Worm (Caenorhabditis elegans) whole organism, mixed stage, embryonic: Measurements from ENCODE around the gene hlh-17.
A peak's percentile ranks its signal among the peaks of the same experiment; 100 is the strongest.

Source experiments
- bed-3 ChIP-seq: fragments of 200-800 bp; sonication (Bioruptor generic); optimal IDR thresholded peaks from 3 replicates; lab custom pipeline; 2018; ENCODE audit warnings: mild to moderate bottlenecking, missing genetic modification characterization, moderate library complexity, missing compliant biosample characterization
- blmp-1 ChIP-seq: fragments of 150-350 bp; optimal IDR thresholded peaks from 2 replicates; lab custom pipeline; 2014; ENCODE audit warnings: missing biosample characterization, missing genetic modification characterization
- ceh-39 ChIP-seq: fragments of 150-350 bp; optimal IDR thresholded peaks from 2 replicates; lab custom pipeline; 2014; ENCODE audit warnings: missing biosample characterization, missing genetic modification characterization
- ceh-43 ChIP-seq: fragments of 200-800 bp; sonication (Bioruptor generic); optimal IDR thresholded peaks from 2 replicates; lab custom pipeline; 2018; ENCODE audit warnings: mild to moderate bottlenecking, missing genetic modification characterization, moderate library complexity, missing compliant biosample characterization
- ceh-83 ChIP-seq: fragments of 200-800 bp; sonication (Bioruptor generic); optimal IDR thresholded peaks from 2 replicates; lab custom pipeline; 2018; ENCODE audit warnings: mild to moderate bottlenecking, missing genetic modification characterization, missing compliant biosample characterization
- ces-1 ChIP-seq: fragments of 150-350 bp; optimal IDR thresholded peaks from 2 replicates; lab custom pipeline; 2014; ENCODE audit warnings: missing biosample characterization, missing genetic modification reagents, missing genetic modification characterization
- cnd-1 ChIP-seq: fragments of 200-800 bp; sonication (Bioruptor generic); optimal IDR thresholded peaks from 2 replicates; lab custom pipeline; 2018; ENCODE audit warnings: mild to moderate bottlenecking, missing genetic modification characterization, missing compliant biosample characterization
- drap-1 ChIP-seq: fragments of 200-800 bp; sonication (Bioruptor generic); optimal IDR thresholded peaks from 3 replicates; lab custom pipeline; 2018; ENCODE audit warnings: mild to moderate bottlenecking, missing genetic modification characterization, missing compliant biosample characterization
- elt-1 ChIP-seq: sonication (generic microtip); optimal IDR thresholded peaks from 2 replicates; lab custom pipeline; 2017; ENCODE audit warnings: missing genetic modification characterization, mild to moderate bottlenecking, missing compliant biosample characterization, antibody characterized with exemption, moderate library complexity, borderline replicate concordance; ENCODE audit not compliant: insufficient read depth
- flh-1 ChIP-seq: fragments of 200-800 bp; sonication (Bioruptor generic); optimal IDR thresholded peaks from 2 replicates; lab custom pipeline; 2018; ENCODE audit warnings: mild to moderate bottlenecking, missing genetic modification characterization, moderate library complexity, missing compliant biosample characterization
- ham-2 ChIP-seq: fragments of 200-800 bp; sonication (Bioruptor generic); optimal IDR thresholded peaks from 2 replicates; lab custom pipeline; 2018; ENCODE audit warnings: mild to moderate bottlenecking, missing genetic modification characterization, missing compliant biosample characterization
- hlh-1 ChIP-seq: fragments of 150-350 bp; optimal IDR thresholded peaks from 2 replicates; lab custom pipeline; 2014; ENCODE audit warnings: missing biosample characterization, missing genetic modification reagents, missing genetic modification characterization
- lin-13 ChIP-seq: fragments of 150-350 bp; optimal IDR thresholded peaks from 2 replicates; lab custom pipeline; 2014; ENCODE audit warnings: missing biosample characterization, missing genetic modification characterization
- lin-32 ChIP-seq: fragments of 200-800 bp; sonication (Bioruptor generic); optimal IDR thresholded peaks from 2 replicates; lab custom pipeline; 2018; ENCODE audit warnings: mild to moderate bottlenecking, missing genetic modification characterization, missing compliant biosample characterization
- lsy-2 ChIP-seq: fragments of 150-350 bp; optimal IDR thresholded peaks from 2 replicates; lab custom pipeline; 2014; ENCODE audit warnings: missing biosample characterization, missing genetic modification characterization
- mep-1 ChIP-seq: fragments of 150-350 bp; optimal IDR thresholded peaks from 2 replicates; lab custom pipeline; 2017; ENCODE audit warnings: missing biosample characterization, missing genetic modification reagents, missing genetic modification characterization, inconsistent platforms
- mls-2 ChIP-seq: sonication (generic microtip); optimal IDR thresholded peaks from 2 replicates; lab custom pipeline; 2016; ENCODE audit warnings: mild to moderate bottlenecking, missing genetic modification characterization, moderate library complexity, missing compliant biosample characterization
- nhr-12 ChIP-seq: fragments of 150-350 bp; optimal IDR thresholded peaks from 2 replicates; lab custom pipeline; 2014; ENCODE audit warnings: missing biosample characterization, missing genetic modification characterization
- nhr-2 ChIP-seq: fragments of 150-350 bp; optimal IDR thresholded peaks from 2 replicates; lab custom pipeline; 2014; ENCODE audit warnings: missing biosample characterization, missing genetic modification characterization
- nhr-237 ChIP-seq: fragments of 150-350 bp; optimal IDR thresholded peaks from 2 replicates; lab custom pipeline; 2014; ENCODE audit warnings: missing biosample characterization, missing genetic modification characterization
- nhr-28 ChIP-seq: fragments of 150-350 bp; optimal IDR thresholded peaks from 2 replicates; lab custom pipeline; 2014; ENCODE audit warnings: missing biosample characterization, missing genetic modification characterization
- nhr-76 ChIP-seq: sonication (generic microtip); optimal IDR thresholded peaks from 2 replicates; lab custom pipeline; 2017; ENCODE audit warnings: missing biosample characterization, missing genetic modification characterization
- sem-2 ChIP-seq: fragments of 200-800 bp; sonication (Bioruptor generic); optimal IDR thresholded peaks from 2 replicates; lab custom pipeline; 2018; ENCODE audit warnings: mild to moderate bottlenecking, missing genetic modification characterization, missing compliant biosample characterization
- snpc-4 ChIP-seq: fragments of 150-350 bp; optimal IDR thresholded peaks from 2 replicates; lab custom pipeline; 2014; ENCODE audit warnings: missing biosample characterization, missing genetic modification characterization
- tbx-8 ChIP-seq: fragments of 200-800 bp; sonication (Bioruptor generic); optimal IDR thresholded peaks from 2 replicates; lab custom pipeline; 2018; ENCODE audit warnings: mild to moderate bottlenecking, missing genetic modification characterization, moderate library complexity, missing compliant biosample characterization
- unc-120 ChIP-seq: sonication (generic microtip); optimal IDR thresholded peaks from 2 replicates; lab custom pipeline; 2017; ENCODE audit warnings: missing genetic modification characterization, missing compliant biosample characterization; ENCODE audit not compliant: poor library complexity, severe bottlenecking
- unc-62 ChIP-seq: fragments of 150-350 bp; optimal IDR thresholded peaks from 2 replicates; lab custom pipeline; 2014; ENCODE audit warnings: missing biosample characterization, missing genetic modification reagents, missing genetic modification characterization
- zip-8 ChIP-seq: fragments of 150-350 bp; optimal IDR thresholded peaks from 2 replicates; lab custom pipeline; 2014; ENCODE audit warnings: missing biosample characterization, missing genetic modification characterization
- ztf-11 ChIP-seq: fragments of 150-350 bp; optimal IDR thresholded peaks from 2 replicates; lab custom pipeline; 2014; ENCODE audit warnings: missing biosample characterization, missing genetic modification characterization

Gene hlh-17

ce11 chrIV:16257330-16257729 is 2.8 kb downstream of the hlh-17 start, which contains the start of gene hlh-31:
TSS of gene hlh-31 (plus strand) at chrIV:16257630.
- TF ChIP-seq ceh-83 (GFP tag; lab: Kevin White, UChicago) (no peak), zip-8 (tag; lab: Kevin White, UChicago) (peak; percentile 8)

ce11 chrIV:16270955-16271354 is 16.4 kb downstream of the hlh-17 start, which contains the start of gene F38C2.4:
TSS of gene F38C2.4 (plus strand) at chrIV:16271255.
- TF ChIP-seq lsy-2 = no peak
- TF ChIP-seq cnd-1 (tag; lab: Kevin White, UChicago) = no peak
- no peak for TF ChIP-seq ham-2 (GFP tag; lab: Kevin White, UChicago)
- no peak for TF ChIP-seq nhr-76
- TF ChIP-seq mls-2 (tag; lab: Kevin White, UChicago) = no peak
- no peak for TF ChIP-seq ceh-83 (GFP tag; lab: Kevin White, UChicago)
- TF ChIP-seq bed-3 = no peak
- TF ChIP-seq unc-120 (tag; lab: Kevin White, UChicago) = no peak
- TF ChIP-seq flh-1 = no peak
- TF ChIP-seq drap-1 (GFP tag; lab: Kevin White, UChicago) = no peak

ce11 chrIV:16277291-16277690 is 22.7 kb downstream of the hlh-17 start, which contains the start of gene F38C2.7:
TSS of gene F38C2.7 (minus strand) at chrIV:16277391.
- no peak for TF ChIP-seq snpc-4 (tag; lab: Kevin White, UChicago)
- TF ChIP-seq ham-2 (GFP tag; lab: Kevin White, UChicago) = no peak
- TF ChIP-seq unc-62 (GFP tag; lab: Kevin White, UChicago) = no peak
- no peak for TF ChIP-seq elt-1 (tag; lab: Kevin White, UChicago)
- TF ChIP-seq ceh-83 (GFP tag; lab: Kevin White, UChicago) = no peak
- TF ChIP-seq ces-1 = no peak
- no peak for TF ChIP-seq nhr-12 (tag; lab: Kevin White, UChicago)
- no peak for TF ChIP-seq lin-13
- no peak for TF ChIP-seq ceh-43 (GFP tag; lab: Kevin White, UChicago)
- no peak for TF ChIP-seq cnd-1 (tag; lab: Kevin White, UChicago)
- no peak for TF ChIP-seq lin-32 (GFP tag; lab: Kevin White, UChicago)
- TF ChIP-seq sem-2 (GFP tag; lab: Kevin White, UChicago) = no peak
- TF ChIP-seq mls-2 (tag; lab: Kevin White, UChicago) = no peak
- no peak for TF ChIP-seq ceh-39
- no peak for TF ChIP-seq blmp-1
- TF ChIP-seq nhr-28 = no peak
- no peak for TF ChIP-seq bed-3
- no peak for TF ChIP-seq nhr-2 (tag; lab: Kevin White, UChicago)
- TF ChIP-seq lsy-2 = no peak
- no peak for TF ChIP-seq tbx-8 (GFP tag; lab: Kevin White, UChicago)

- no peak for TF ChIP-seq unc-62 (GFP tag; lab: Kevin White, UChicago)
- TF ChIP-seq lin-13 = no peak
- TF ChIP-seq ceh-43 (GFP tag; lab: Kevin White, UChicago) = no peak
- TF ChIP-seq ztf-11 (tag; lab: Kevin White, UChicago) = no peak
- no peak for TF ChIP-seq drap-1 (GFP tag; lab: Kevin White, UChicago)
- no peak for TF ChIP-seq mep-1
- no peak for TF ChIP-seq ces-1
- no peak for TF ChIP-seq lsy-2
- TF ChIP-seq tbx-8 (GFP tag; lab: Kevin White, UChicago) = no peak
- no peak for TF ChIP-seq hlh-1
- TF ChIP-seq, all 35 proteins: peak for 0
Observed at ce11 chrIV:16277902-16278301, 23.3 kb downstream of the hlh-17 start, which contains the start of gene ccch-2. TSS of gene ccch-2 (plus strand) at chrIV:16278202.

- TF ChIP-seq bed-3 = no peak
- TF ChIP-seq lin-32 (GFP tag; lab: Kevin White, UChicago) = no peak
- TF ChIP-seq ceh-83 (GFP tag; lab: Kevin White, UChicago) = no peak
- no peak for TF ChIP-seq nhr-237 (tag; lab: Kevin White, UChicago)
- no peak for TF ChIP-seq zip-8 (tag; lab: Kevin White, UChicago)
- no peak for TF ChIP-seq elt-1 (tag; lab: Kevin White, UChicago)
- no peak for TF ChIP-seq blmp-1
- TF ChIP-seq mls-2 (tag; lab: Kevin White, UChicago) = no peak
- TF ChIP-seq hlh-1 = no peak
- no peak for TF ChIP-seq sem-2 (GFP tag; lab: Kevin White, UChicago)
- TF ChIP-seq mep-1 = no peak
- TF ChIP-seq nhr-28 = no peak
- no peak for TF ChIP-seq nhr-12 (tag; lab: Kevin White, UChicago)
- no peak for TF ChIP-seq unc-62 (GFP tag; lab: Kevin White, UChicago)
Observed at ce11 chrIV:16280614-16281013, 26.1 kb downstream of the hlh-17 start, which contains the start of gene clec-191. TSS of gene clec-191 (minus strand) at chrIV:16280714.
